Fruit fly (Drosophila melanogaster) whole organism, prepupa: Measurements from ENCODE around the gene lgs.

Experiments
- CG10631 ChIP-seq: fragments of 200-800 bp; sonication (Bioruptor generic); optimal IDR thresholded peaks from 2 replicates; lab custom pipeline; 2016; ENCODE audit warnings: missing biosample characterization, missing genetic modification characterization
- CG11294 ChIP-seq: fragments of 200-800 bp; sonication (Bioruptor generic); IDR thresholded peaks from 2 replicates; pipeline ENCODE4 v1.3.6; 2022; ENCODE audit warnings: missing biosample characterization, missing genetic modification characterization
- CG11762 ChIP-seq: fragments of 200-800 bp; sonication (Bioruptor generic); optimal IDR thresholded peaks from 3 replicates; lab custom pipeline; 2016; ENCODE audit warnings: missing biosample characterization, missing genetic modification characterization; ENCODE audit not compliant: insufficient read depth
- CG11902 ChIP-seq: fragments of 200-800 bp; sonication (Bioruptor generic); optimal IDR thresholded peaks from 3 replicates; lab custom pipeline; 2016; ENCODE audit warnings: missing biosample characterization, missing genetic modification characterization
- CG3032 ChIP-seq: fragments of 200-800 bp; optimal IDR thresholded peaks from 2 replicates; lab custom pipeline; 2019; ENCODE audit warnings: missing biosample characterization, mild to moderate bottlenecking, missing genetic modification characterization, moderate library complexity
- CG31627 ChIP-seq: fragments of 200-800 bp; sonication (Bioruptor generic); optimal IDR thresholded peaks from 3 replicates; lab custom pipeline; 2016; ENCODE audit warnings: missing biosample characterization, missing genetic modification characterization
- CG32006 ChIP-seq: fragments of 200-800 bp; sonication (Bioruptor generic); optimal IDR thresholded peaks from 3 replicates; lab custom pipeline; 2017; ENCODE audit warnings: missing biosample characterization, mild to moderate bottlenecking, missing genetic modification characterization
- CG3919 ChIP-seq: fragments of 200-800 bp; sonication (Bioruptor generic); optimal IDR thresholded peaks from 3 replicates; lab custom pipeline; 2016; ENCODE audit warnings: missing biosample characterization, missing genetic modification characterization
- CG4318 ChIP-seq: fragments of 200-800 bp; sonication (Bioruptor generic); optimal IDR thresholded peaks from 3 replicates; lab custom pipeline; 2017; ENCODE audit warnings: missing biosample characterization, mild to moderate bottlenecking, missing genetic modification characterization
- CG6163 ChIP-seq: fragments of 200-800 bp; sonication (Bioruptor generic); IDR thresholded peaks from 3 replicates; pipeline ENCODE4 v1.3.6; 2022; ENCODE audit warnings: missing biosample characterization, missing genetic modification characterization
- CG6276 ChIP-seq: fragments of 200-800 bp; sonication (Bioruptor generic); optimal IDR thresholded peaks from 2 replicates; lab custom pipeline; 2017; ENCODE audit warnings: missing biosample characterization, mild to moderate bottlenecking, missing genetic modification characterization
- CG6792 ChIP-seq: fragments of 200-800 bp; sonication (Bioruptor generic); optimal IDR thresholded peaks from 3 replicates; lab custom pipeline; 2016; ENCODE audit warnings: missing biosample characterization, missing genetic modification characterization
- CG6808 ChIP-seq: fragments of 200-800 bp; sonication (Bioruptor generic); optimal IDR thresholded peaks from 3 replicates; lab custom pipeline; 2017; ENCODE audit warnings: missing biosample characterization, missing genetic modification characterization, mild to moderate bottlenecking, moderate library complexity, missing genetic modification reagents
- CG6854 ChIP-seq: fragments of 200-800 bp; sonication (Bioruptor generic); optimal IDR thresholded peaks from 2 replicates; lab custom pipeline; 2017; ENCODE audit warnings: missing biosample characterization, mild to moderate bottlenecking, missing genetic modification characterization
- CG7368 ChIP-seq: fragments of 200-800 bp; sonication (Bioruptor generic); optimal IDR thresholded peaks from 3 replicates; lab custom pipeline; 2016; ENCODE audit warnings: missing biosample characterization, missing genetic modification characterization
- CG8319 ChIP-seq: fragments of 200-800 bp; sonication (Bioruptor generic); optimal IDR thresholded peaks from 3 replicates; lab custom pipeline; 2016; ENCODE audit warnings: missing biosample characterization, missing genetic modification characterization
- CG8632 ChIP-seq: fragments of 200-800 bp; sonication (Bioruptor generic); optimal IDR thresholded peaks from 3 replicates; lab custom pipeline; 2016; ENCODE audit warnings: missing biosample characterization, missing genetic modification characterization
- CG9139 ChIP-seq: fragments of 200-800 bp; sonication (Bioruptor generic); optimal IDR thresholded peaks from 3 replicates; lab custom pipeline; 2017; ENCODE audit warnings: missing biosample characterization, mild to moderate bottlenecking, missing genetic modification characterization
- Eip75B ChIP-seq: fragments of 200-800 bp; sonication (Bioruptor generic); optimal IDR thresholded peaks from 3 replicates; lab custom pipeline; 2016; ENCODE audit warnings: missing biosample characterization, missing genetic modification characterization
- Eip78C ChIP-seq: fragments of 200-800 bp; sonication (Bioruptor generic); peaks from one replicate; lab custom pipeline; 2016; ENCODE audit warnings: missing biosample characterization, missing genetic modification characterization
- Gug ChIP-seq: fragments of 200-800 bp; sonication (Bioruptor generic); IDR thresholded peaks from 2 replicates; pipeline ENCODE4 v1.3.6; 2022; ENCODE audit warnings: missing biosample characterization, missing genetic modification characterization
- Hr38 ChIP-seq: sonication (Bioruptor generic); optimal IDR thresholded peaks from 2 replicates; lab custom pipeline; 2016; ENCODE audit warnings: missing biosample characterization, missing genetic modification characterization
- Hr39 ChIP-seq: fragments of 200-800 bp; sonication (Bioruptor generic); optimal IDR thresholded peaks from 2 replicates; lab custom pipeline; 2016; ENCODE audit warnings: missing biosample characterization, missing genetic modification characterization
- Hr4 ChIP-seq: fragments of 200-800 bp; sonication (Bioruptor generic); optimal IDR thresholded peaks from 3 replicates; lab custom pipeline; 2016; ENCODE audit warnings: missing biosample characterization, missing genetic modification characterization
- Lpt ChIP-seq: fragments of 200-800 bp; sonication (Bioruptor generic); optimal IDR thresholded peaks from 3 replicates; lab custom pipeline; 2016; ENCODE audit warnings: missing biosample characterization, missing genetic modification characterization
- Met ChIP-seq: fragments of 200-800 bp; sonication (Bioruptor generic); optimal IDR thresholded peaks from 3 replicates; lab custom pipeline; 2016; ENCODE audit warnings: missing biosample characterization, missing genetic modification characterization
- Smox ChIP-seq: fragments of 200-800 bp; sonication (Bioruptor generic); optimal IDR thresholded peaks from 3 replicates; lab custom pipeline; 2016; ENCODE audit warnings: missing biosample characterization, missing genetic modification characterization
- Sox102F ChIP-seq: fragments of 200-800 bp; sonication (Bioruptor generic); optimal IDR thresholded peaks from 2 replicates; lab custom pipeline; 2016; ENCODE audit warnings: missing biosample characterization, mild to moderate bottlenecking, missing genetic modification characterization
- Sox14 ChIP-seq: fragments of 200-800 bp; sonication (Bioruptor generic); optimal IDR thresholded peaks from 3 replicates; lab custom pipeline; 2016; ENCODE audit warnings: missing biosample characterization, missing genetic modification characterization
- Sox15 ChIP-seq: fragments of 200-800 bp; sonication (Bioruptor generic); optimal IDR thresholded peaks from 3 replicates; lab custom pipeline; 2016; ENCODE audit warnings: missing biosample characterization, missing genetic modification characterization
- achi ChIP-seq: fragments of 200-800 bp; sonication (Bioruptor generic); optimal IDR thresholded peaks from 3 replicates; lab custom pipeline; 2016; ENCODE audit warnings: missing biosample characterization, missing genetic modification characterization
- cyc ChIP-seq: fragments of 200-800 bp; sonication (Bioruptor generic); optimal IDR thresholded peaks from 3 replicates; lab custom pipeline; 2016; ENCODE audit warnings: missing biosample characterization, missing genetic modification characterization
- dac ChIP-seq: fragments of 200-800 bp; sonication (Bioruptor generic); optimal IDR thresholded peaks from 2 replicates; lab custom pipeline; 2017; ENCODE audit warnings: missing biosample characterization, mild to moderate bottlenecking, missing genetic modification characterization
- dsx ChIP-seq: fragments of 200-800 bp; optimal IDR thresholded peaks from 3 replicates; lab custom pipeline; 2019; ENCODE audit warnings: missing biosample characterization, mild to moderate bottlenecking, missing genetic modification characterization, moderate library complexity; ENCODE audit not compliant: poor library complexity, severe bottlenecking
- esn ChIP-seq: fragments of 200-800 bp; sonication (Bioruptor generic); optimal IDR thresholded peaks from 2 replicates; lab custom pipeline; 2016; ENCODE audit warnings: missing biosample characterization, mild to moderate bottlenecking, missing genetic modification characterization, moderate library complexity
- fd59A ChIP-seq: fragments of 200-800 bp; sonication (Bioruptor generic); optimal IDR thresholded peaks from 2 replicates; lab custom pipeline; 2017; ENCODE audit warnings: missing biosample characterization, mild to moderate bottlenecking, missing genetic modification characterization, missing genetic modification reagents
- fd85E ChIP-seq: fragments of 200-800 bp; sonication (Bioruptor generic); optimal IDR thresholded peaks from 3 replicates; lab custom pipeline; 2016; ENCODE audit warnings: missing biosample characterization, missing genetic modification characterization
- fkh ChIP-seq: fragments of 200-800 bp; sonication (Bioruptor generic); optimal IDR thresholded peaks from 3 replicates; lab custom pipeline; 2017; ENCODE audit warnings: missing biosample characterization, mild to moderate bottlenecking, missing genetic modification characterization, moderate library complexity
- lz ChIP-seq: fragments of 200-800 bp; sonication (Bioruptor generic); optimal IDR thresholded peaks from 3 replicates; lab custom pipeline; 2016; ENCODE audit warnings: missing biosample characterization, missing genetic modification characterization
- pdm3 ChIP-seq: fragments of 200-800 bp; sonication (Bioruptor generic); optimal IDR thresholded peaks from 3 replicates; lab custom pipeline; 2016; ENCODE audit warnings: missing biosample characterization, missing genetic modification characterization
- spab ChIP-seq: fragments of 200-800 bp; sonication (Bioruptor generic); optimal IDR thresholded peaks from 2 replicates; lab custom pipeline; 2017; ENCODE audit warnings: missing biosample characterization, mild to moderate bottlenecking, missing genetic modification characterization, missing genetic modification reagents
- ss ChIP-seq, 2 experiments: fragments of 200-800 bp; sonication (Bioruptor generic); optimal IDR thresholded peaks; 2 replicates in 1 of 2; 3 replicates in 1 of 2; lab custom pipeline; 2017 to 2018; ENCODE audit warnings: mild to moderate bottlenecking in 2 of 2, missing biosample characterization in 2 of 2, missing genetic modification characterization in 2 of 2, moderate library complexity in 1 of 2
- topi ChIP-seq: fragments of 200-800 bp; sonication (Bioruptor generic); optimal IDR thresholded peaks from 3 replicates; lab custom pipeline; 2016; ENCODE audit warnings: missing biosample characterization, missing genetic modification characterization
- vri ChIP-seq: fragments of 200-800 bp; sonication (Bioruptor generic); optimal IDR thresholded peaks from 3 replicates; lab custom pipeline; 2016; ENCODE audit warnings: missing biosample characterization, mild to moderate bottlenecking, missing genetic modification characterization

Gene lgs

DNA sequence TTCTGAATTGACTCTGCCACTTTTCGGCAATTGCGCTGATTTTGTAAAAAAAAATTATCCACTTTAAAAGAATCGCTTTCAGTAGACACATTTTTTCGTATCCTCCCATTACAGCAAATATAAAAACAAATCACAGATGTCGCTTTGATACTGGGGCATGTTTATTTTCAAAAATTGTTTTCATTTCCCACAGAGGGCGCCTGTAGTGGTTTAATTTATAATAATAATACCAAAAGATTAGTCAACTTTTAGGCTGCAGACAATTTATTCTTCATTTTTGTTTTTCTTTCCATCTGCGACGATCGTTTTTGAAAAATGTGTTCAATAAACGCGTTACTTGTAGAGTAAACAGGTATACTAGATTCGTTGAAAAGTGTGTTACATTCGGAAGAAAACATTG is 36.9 kb downstream of the lgs start (continued):
- TF ChIP-seq dsx (GFP tag; lab: Kevin White, UChicago): no peak
- TF ChIP-seq Sox14 (GFP tag; lab: Kevin White, UChicago): peak; percentile 8
- TF ChIP-seq Hr39 (GFP tag; lab: Kevin White, UChicago): peak; percentile 30
- peak; percentile 49 for TF ChIP-seq lz (GFP tag; lab: Kevin White, UChicago)
- no peak for TF ChIP-seq Sox15
- TF ChIP-seq fd85E (GFP tag; lab: Kevin White, UChicago): no peak
- TF ChIP-seq CG8319 (GFP tag; lab: Kevin White, UChicago): peak; percentile 34
- no peak for TF ChIP-seq Lpt (GFP tag; lab: Kevin White, UChicago)
- no peak for TF ChIP-seq CG6808
- TF ChIP-seq dac: no peak
- TF ChIP-seq CG6792 (GFP tag; lab: Kevin White, UChicago): no peak
- TF ChIP-seq Met (GFP tag; lab: Kevin White, UChicago): peak; percentile 17
- peak; percentile 41 for TF ChIP-seq cyc (GFP tag; lab: Kevin White, UChicago)
- TF ChIP-seq fkh (GFP tag; lab: Kevin White, UChicago): peak; percentile 46
- TF ChIP-seq fd59A (GFP tag; lab: Kevin White, UChicago): no peak
- no peak for TF ChIP-seq Smox (GFP tag; lab: Kevin White, UChicago)
- TF ChIP-seq Eip75B (GFP tag; lab: Kevin White, UChicago): peak; percentile 32
- peak; percentile 8 for TF ChIP-seq CG3032 (tag; lab: Kevin White, UChicago)
- TF ChIP-seq CG31627 (GFP tag; lab: Kevin White, UChicago): peak; percentile 50
- TF ChIP-seq CG11294 (GFP tag; lab: Robert Waterston, UW): no peak
- TF ChIP-seq CG32006 (GFP tag; lab: Kevin White, UChicago): no peak
- no peak for TF ChIP-seq spab (GFP tag; lab: Kevin White, UChicago)
- no peak for TF ChIP-seq CG6276

DNA sequence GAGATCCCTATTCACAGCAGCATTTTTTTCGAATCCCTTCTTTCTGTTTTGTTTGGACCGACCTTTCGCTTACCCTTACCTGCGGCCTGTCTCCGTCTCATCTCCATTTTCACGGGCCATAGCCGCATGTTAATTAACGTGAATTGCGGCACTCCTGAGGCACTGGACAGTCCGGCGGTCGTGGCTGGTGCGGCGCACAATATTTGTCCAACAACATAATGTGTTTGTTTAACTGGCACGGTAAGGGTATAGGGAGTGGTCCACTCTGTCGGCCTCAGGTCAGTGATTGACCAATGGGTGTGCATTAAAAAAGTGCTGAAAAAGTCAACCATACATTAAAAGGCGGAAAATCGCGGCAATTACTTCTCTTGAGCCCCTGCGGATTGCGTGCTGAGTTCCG is 37.4 kb downstream of the lgs start:
- TF ChIP-seq Hr39 (GFP tag; lab: Kevin White, UChicago) (no peak), Eip78C (GFP tag; lab: Kevin White, UChicago) (peak; percentile 40)

DNA sequence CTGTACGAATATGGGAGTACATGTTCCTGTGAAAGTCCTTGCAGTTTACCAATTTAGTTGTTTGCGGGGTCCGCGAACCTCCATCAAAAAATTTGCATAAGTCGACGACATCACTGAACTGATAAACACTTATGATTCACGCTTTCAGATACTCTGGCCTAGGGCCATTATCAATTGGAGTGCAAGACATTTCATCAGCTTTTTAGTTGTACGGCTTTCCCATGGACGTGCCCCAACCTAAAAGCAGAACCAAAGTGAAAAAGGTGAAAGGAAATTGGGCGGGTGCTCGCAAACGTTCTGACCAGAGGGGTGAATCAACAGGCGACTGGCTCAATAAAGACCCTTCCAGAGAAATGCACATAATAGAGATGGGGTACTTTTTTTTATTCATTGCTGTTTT is 38.5 kb downstream of the lgs start:
- TF ChIP-seq CG6163 (no peak), Eip78C (GFP tag; lab: Kevin White, UChicago) (peak; percentile 7)

DNA sequence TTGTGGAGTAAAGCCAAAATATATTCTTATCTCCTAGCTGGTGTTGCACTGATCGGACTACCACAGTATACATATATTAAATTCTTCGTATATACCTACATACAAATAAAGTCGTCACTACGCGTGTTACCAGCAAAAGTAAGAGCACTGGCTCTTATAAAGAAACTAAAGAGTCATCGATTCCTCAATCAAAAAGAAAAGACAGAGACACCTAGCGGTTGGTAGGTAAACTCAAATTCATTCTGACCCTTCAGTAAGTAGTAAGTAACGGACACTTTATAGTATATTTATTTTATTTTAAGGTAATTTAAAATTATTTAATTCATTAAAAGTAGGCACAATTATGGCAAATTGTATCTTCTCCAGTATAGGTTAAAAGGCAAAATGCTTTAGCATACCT is 39.4 kb downstream of the lgs start:
- TF ChIP-seq dac: no peak
- no peak for TF ChIP-seq Gug (GFP tag; lab: Robert Waterston, UW)
- TF ChIP-seq CG9139: peak; percentile 65
- peak; percentile 1 for TF ChIP-seq spab (GFP tag; lab: Kevin White, UChicago)
- TF ChIP-seq cyc (GFP tag; lab: Kevin White, UChicago): no peak
- no peak for TF ChIP-seq CG6163
- TF ChIP-seq CG10631 (GFP tag; lab: Kevin White, UChicago): no peak
- TF ChIP-seq Hr39 (GFP tag; lab: Kevin White, UChicago): no peak
- TF ChIP-seq CG11762: peak; percentile 37
- TF ChIP-seq Sox15: no peak
- no peak for TF ChIP-seq CG11902
- TF ChIP-seq Eip78C (GFP tag; lab: Kevin White, UChicago): peak; percentile 79
- TF ChIP-seq Hr4 (GFP tag; lab: Kevin White, UChicago): peak; percentile 2
- TF ChIP-seq Eip75B (GFP tag; lab: Kevin White, UChicago): peak; percentile 35
- peak; percentile 31 for TF ChIP-seq achi
- TF ChIP-seq topi (GFP tag; lab: Kevin White, UChicago): peak; percentile 18
- no peak for TF ChIP-seq CG4318
- TF ChIP-seq fkh (GFP tag; lab: Kevin White, UChicago): peak; percentile 45
- TF ChIP-seq CG3032 (tag; lab: Kevin White, UChicago): no peak
- peak; percentile 40 to 43 for TF ChIP-seq ss (GFP tag; optimal IDR thresholded peaks at IDR 0.05; lab: Kevin White, UChicago)
- peak; percentile 51 for TF ChIP-seq Sox102F (GFP tag; lab: Kevin White, UChicago)
- TF ChIP-seq dsx (GFP tag; lab: Kevin White, UChicago): peak; percentile 2
- peak; percentile 19 for TF ChIP-seq pdm3
- TF ChIP-seq Hr38: no peak
- no peak for TF ChIP-seq CG6854
- peak; percentile 12 for TF ChIP-seq CG8632 (GFP tag; lab: Kevin White, UChicago)
- TF ChIP-seq vri (GFP tag; lab: Kevin White, UChicago): no peak
- TF ChIP-seq CG11294 (GFP tag; lab: Robert Waterston, UW): no peak
- TF ChIP-seq CG6808: peak; percentile 45
- TF ChIP-seq CG3919: peak; percentile 67
- TF ChIP-seq esn (GFP tag; lab: Kevin White, UChicago): peak; percentile 48
- peak; percentile 11 for TF ChIP-seq fd59A (GFP tag; lab: Kevin White, UChicago)
- TF ChIP-seq CG7368 (GFP tag; lab: Kevin White, UChicago): peak; percentile 30
